Fruit fly (Drosophila melanogaster): Measurements from ENCODE around the gene Prim1.
A peak's percentile ranks its signal among the peaks of the same experiment; 100 is the strongest.

dm6 chr3L:8331414-8331813 is 8.7 kb upstream of the Prim1 start:
- TF ChIP-seq CG4496 (GFP tag; IDR thresholded peaks at IDR 0.05), result 0 out of 3 replicates have a peak, but pooled peaks have one; percentile 21
- TF ChIP-seq CG9948 (tag; optimal IDR thresholded peaks at IDR 0.05), result no peak
